Worm (Caenorhabditis elegans) whole organism, young adult: ENCODE measurements around the gene Y51H4A.1.
A peak's percentile ranks its signal among the peaks of the same experiment; 100 is the strongest.

Experiments
- B0336.3 ChIP-seq: fragments of 200-800 bp; sonication (Bioruptor generic); IDR thresholded peaks from 2 replicates; pipeline ENCODE4 v1.3.6; 2022; ENCODE audit warnings: missing genetic modification characterization, missing compliant biosample characterization
- C17E4.6 ChIP-seq: fragments of 200-800 bp; sonication (Bioruptor generic); IDR thresholded peaks from 2 replicates; pipeline ENCODE4 v1.3.6; 2022; ENCODE audit warnings: missing genetic modification reagents, missing genetic modification characterization, missing compliant biosample characterization
- D2030.7 ChIP-seq: fragments of 200-800 bp; sonication (Bioruptor generic); IDR thresholded peaks from 2 replicates; pipeline ENCODE4 v1.3.6; 2022; ENCODE audit warnings: missing genetic modification reagents, missing genetic modification characterization, missing compliant biosample characterization
- F33H1.4 ChIP-seq: fragments of 200-800 bp; sonication (Bioruptor generic); IDR thresholded peaks from 2 replicates; pipeline ENCODE4 v1.3.6; 2022; ENCODE audit warnings: missing genetic modification reagents, missing genetic modification characterization, missing compliant biosample characterization
- F49E8.2 ChIP-seq: sonication (generic microtip); optimal IDR thresholded peaks from 3 replicates; lab custom pipeline; 2017; ENCODE audit warnings: missing genetic modification characterization, mild to moderate bottlenecking, missing compliant biosample characterization, antibody characterized with exemption, moderate library complexity; ENCODE audit not compliant: insufficient read depth
- F55B11.4 ChIP-seq: sonication (generic microtip); optimal IDR thresholded peaks from 2 replicates; lab custom pipeline; 2016; ENCODE audit warnings: missing compliant biosample characterization, missing genetic modification characterization, borderline replicate concordance; ENCODE audit not compliant: insufficient read depth
- K11D2.4 ChIP-seq: fragments of 200-800 bp; sonication (Bioruptor generic); IDR thresholded peaks from 2 replicates; pipeline ENCODE4 v1.3.6; 2022; ENCODE audit warnings: missing genetic modification reagents, missing genetic modification characterization, missing compliant biosample characterization
- K12H6.12 ChIP-seq: fragments of 200-800 bp; sonication (Bioruptor generic); optimal IDR thresholded peaks from 2 replicates; lab custom pipeline; 2018; ENCODE audit warnings: mild to moderate bottlenecking, missing genetic modification characterization, missing compliant biosample characterization
- Y53F4B.3 ChIP-seq: fragments of 200-800 bp; sonication (Bioruptor generic); IDR thresholded peaks from 2 replicates; pipeline ENCODE4 v1.3.6; 2022; ENCODE audit warnings: missing genetic modification reagents, missing genetic modification characterization, missing compliant biosample characterization
- Y53G8AR.9 ChIP-seq: fragments of 200-800 bp; sonication (Bioruptor generic); conservative IDR thresholded peaks from 2 replicates; pipeline ENCODE4 v1.3.6; 2022; ENCODE audit warnings: missing genetic modification reagents, missing genetic modification characterization, missing compliant biosample characterization
- Y67H2A.10 ChIP-seq: fragments of 200-800 bp; sonication (Bioruptor generic); conservative IDR thresholded peaks from 2 replicates; pipeline ENCODE4 v1.3.6; 2022; ENCODE audit warnings: missing genetic modification reagents, missing genetic modification characterization, missing compliant biosample characterization
- Y79H2A.3 ChIP-seq: fragments of 200-800 bp; sonication (Bioruptor generic); conservative IDR thresholded peaks from 2 replicates; pipeline ENCODE4 v1.3.6; 2022; ENCODE audit warnings: missing genetic modification reagents, missing genetic modification characterization, missing compliant biosample characterization
- Y95B8A.8 ChIP-seq: fragments of 200-800 bp; sonication (Bioruptor generic); IDR thresholded peaks from 2 replicates; pipeline ENCODE4 v1.3.6; 2022; ENCODE audit warnings: missing genetic modification reagents, missing genetic modification characterization, missing compliant biosample characterization
- ZK185.1 ChIP-seq: sonication (generic microtip); optimal IDR thresholded peaks from 2 replicates; lab custom pipeline; 2016; ENCODE audit warnings: mild to moderate bottlenecking, missing genetic modification characterization, missing compliant biosample characterization; ENCODE audit not compliant: poor library complexity, severe bottlenecking
- attf-3 ChIP-seq: fragments of 200-800 bp; sonication (Bioruptor generic); conservative IDR thresholded peaks from 2 replicates; pipeline ENCODE4 v1.3.6; 2022; ENCODE audit warnings: missing genetic modification reagents, missing genetic modification characterization, missing compliant biosample characterization
- attf-5 ChIP-seq: fragments of 200-800 bp; sonication (Bioruptor generic); optimal IDR thresholded peaks from 2 replicates; lab custom pipeline; 2018; ENCODE audit warnings: mild to moderate bottlenecking, missing genetic modification characterization, missing compliant biosample characterization
- ceh-100 ChIP-seq: fragments of 200-800 bp; sonication (Bioruptor generic); IDR thresholded peaks from 2 replicates; pipeline ENCODE4 v1.3.6; 2022; ENCODE audit warnings: missing genetic modification reagents, missing genetic modification characterization, missing compliant biosample characterization
- ceh-40 ChIP-seq: fragments of 200-800 bp; sonication (Bioruptor generic); IDR thresholded peaks from 2 replicates; pipeline ENCODE4 v1.3.6; 2022; ENCODE audit warnings: missing genetic modification characterization, missing compliant biosample characterization
- chd-7 ChIP-seq: sonication (generic microtip); optimal IDR thresholded peaks from 2 replicates; lab custom pipeline; 2016; ENCODE audit warnings: mild to moderate bottlenecking, missing genetic modification characterization, moderate library complexity, missing compliant biosample characterization
- dpl-1 ChIP-seq: fragments of 150-350 bp; optimal IDR thresholded peaks from 2 replicates; lab custom pipeline; 2014; ENCODE audit warnings: missing biosample characterization, missing genetic modification reagents, missing genetic modification characterization
- egrh-3 ChIP-seq: fragments of 200-800 bp; sonication (Bioruptor generic); IDR thresholded peaks from 2 replicates; pipeline ENCODE4 v1.3.6; 2022; ENCODE audit warnings: missing genetic modification reagents, missing genetic modification characterization, missing compliant biosample characterization
- hsf-1 ChIP-seq: fragments of 200-800 bp; sonication (Bioruptor generic); IDR thresholded peaks from 2 replicates; pipeline ENCODE4 v1.3.6; 2022; ENCODE audit warnings: missing genetic modification reagents, missing genetic modification characterization, missing compliant biosample characterization
- lin-26 ChIP-seq: fragments of 200-800 bp; sonication (Bioruptor generic); IDR thresholded peaks from 2 replicates; pipeline ENCODE4 v1.3.6; 2022; ENCODE audit warnings: missing genetic modification reagents, missing genetic modification characterization, missing compliant biosample characterization
- lin-35 ChIP-seq, 3 experiments: fragments of 150-350 bp in 2 of 3; sonication (generic microtip) in 1 of 3; optimal IDR thresholded peaks; 2 replicates each; lab custom pipeline; 2014 to 2018; ENCODE audit warnings: missing biosample characterization in 3 of 3, missing genetic modification characterization in 3 of 3, missing genetic modification reagents in 3 of 3
- lin-40 ChIP-seq: sonication (generic microtip); optimal IDR thresholded peaks from 2 replicates; lab custom pipeline; 2016; ENCODE audit warnings: missing genetic modification characterization, mild to moderate bottlenecking, missing compliant biosample characterization, missing genotype, missing genetic modification reagents
- lin-54 ChIP-seq: fragments of 200-800 bp; sonication (Bioruptor generic); optimal IDR thresholded peaks from 2 replicates; lab custom pipeline; 2018; ENCODE audit warnings: mild to moderate bottlenecking, missing genetic modification characterization, missing compliant biosample characterization
- lir-1 ChIP-seq: fragments of 200-800 bp; sonication (Bioruptor generic); conservative IDR thresholded peaks from 2 replicates; pipeline ENCODE4 v1.3.6; 2022; ENCODE audit warnings: missing genetic modification reagents, missing genetic modification characterization, missing compliant biosample characterization
- lsy-27 ChIP-seq: sonication (generic microtip); optimal IDR thresholded peaks from 2 replicates; lab custom pipeline; 2017; ENCODE audit warnings: missing genetic modification characterization, mild to moderate bottlenecking, missing compliant biosample characterization, antibody characterized with exemption, missing genotype, borderline replicate concordance; ENCODE audit not compliant: insufficient read depth
- madf-3 ChIP-seq: fragments of 200-800 bp; sonication (Bioruptor generic); IDR thresholded peaks from 2 replicates; pipeline ENCODE4 v1.3.6; 2022; ENCODE audit warnings: missing genetic modification reagents, missing genetic modification characterization, missing compliant biosample characterization
- nfya-2 ChIP-seq: fragments of 200-800 bp; sonication (Bioruptor generic); IDR thresholded peaks from 2 replicates; pipeline ENCODE4 v1.3.6; 2022; ENCODE audit warnings: missing genetic modification reagents, missing genetic modification characterization, missing compliant biosample characterization
- nfyb-1 ChIP-seq: fragments of 200-800 bp; sonication (Bioruptor generic); IDR thresholded peaks from 2 replicates; pipeline ENCODE4 v1.3.6; 2022; ENCODE audit warnings: missing genetic modification reagents, missing genetic modification characterization, missing compliant biosample characterization
- nhr-179 ChIP-seq: sonication (generic microtip); optimal IDR thresholded peaks from 2 replicates; lab custom pipeline; 2016; ENCODE audit warnings: mild to moderate bottlenecking, missing genetic modification characterization, missing compliant biosample characterization
- nhr-80 ChIP-seq: sonication (generic microtip); optimal IDR thresholded peaks from 2 replicates; lab custom pipeline; 2016; ENCODE audit warnings: missing genetic modification characterization, missing compliant biosample characterization
- nhr-90 ChIP-seq: sonication (generic microtip); optimal IDR thresholded peaks from 2 replicates; lab custom pipeline; 2016; ENCODE audit warnings: missing genotype, mild to moderate bottlenecking, missing genetic modification characterization, missing compliant biosample characterization
- repo-1 ChIP-seq: sonication (generic microtip); optimal IDR thresholded peaks from 2 replicates; lab custom pipeline; 2017; ENCODE audit warnings: mild to moderate bottlenecking, missing genetic modification characterization, missing compliant biosample characterization
- rpc-1 ChIP-seq, 2 experiments: fragments of 150-350 bp in 1 of 2; sonication (generic microtip) in 1 of 2; optimal IDR thresholded peaks; 2 replicates each; lab custom pipeline; 2014 to 2018; ENCODE audit warnings: missing biosample characterization in 1 of 2, missing genetic modification characterization in 1 of 2, missing genetic modification reagents in 1 of 2, missing genotype in 1 of 2
- sdz-38 ChIP-seq: sonication (generic microtip); optimal IDR thresholded peaks from 2 replicates; lab custom pipeline; 2016; ENCODE audit warnings: missing genotype, missing genetic modification characterization, missing compliant biosample characterization
- snpc-1.1 ChIP-seq: sonication (generic microtip); optimal IDR thresholded peaks from 2 replicates; lab custom pipeline; 2017; ENCODE audit warnings: missing genetic modification characterization, mild to moderate bottlenecking, missing compliant biosample characterization, antibody characterized with exemption, moderate library complexity, missing genotype, missing genetic modification reagents; ENCODE audit not compliant: insufficient read depth
- snpc-1.3 ChIP-seq: sonication (generic microtip); optimal IDR thresholded peaks from 2 replicates; lab custom pipeline; 2017; ENCODE audit warnings: missing genetic modification characterization, mild to moderate bottlenecking, missing compliant biosample characterization, antibody characterized with exemption, moderate library complexity, missing genotype, missing genetic modification reagents; ENCODE audit not compliant: insufficient read depth
- snpc-3.4 ChIP-seq: sonication (generic microtip); optimal IDR thresholded peaks from 2 replicates; lab custom pipeline; 2017; ENCODE audit warnings: missing genetic modification characterization, mild to moderate bottlenecking, missing compliant biosample characterization, antibody characterized with exemption, moderate library complexity, missing genotype, missing genetic modification reagents
- snpc-4 ChIP-seq, 5 experiments: fragments of 150-350 bp in 1 of 5; sonication (generic microtip) in 4 of 5; optimal IDR thresholded peaks; 2 replicates each; lab custom pipeline; 2014 to 2018; ENCODE audit warnings: missing genetic modification characterization in 5 of 5, missing biosample characterization in 3 of 5, antibody characterized with exemption in 2 of 5, mild to moderate bottlenecking in 2 of 5, missing compliant biosample characterization in 2 of 5, missing genotype in 2 of 5, moderate library complexity in 2 of 5, missing genetic modification reagents in 1 of 5
- somi-1 ChIP-seq: fragments of 200-800 bp; sonication (Bioruptor generic); optimal IDR thresholded peaks from 2 replicates; lab custom pipeline; 2018; ENCODE audit warnings: mild to moderate bottlenecking, missing genetic modification characterization, missing compliant biosample characterization
- ztf-22 ChIP-seq: fragments of 200-800 bp; sonication (Bioruptor generic); optimal IDR thresholded peaks from 2 replicates; lab custom pipeline; 2018; ENCODE audit warnings: mild to moderate bottlenecking, missing genetic modification characterization, moderate library complexity, missing compliant biosample characterization
- ztf-26 ChIP-seq: sonication (generic microtip); optimal IDR thresholded peaks from 2 replicates; lab custom pipeline; 2017; ENCODE audit warnings: missing genetic modification characterization, missing compliant biosample characterization
- ztf-3 ChIP-seq: fragments of 200-800 bp; sonication (Bioruptor generic); optimal IDR thresholded peaks from 2 replicates; lab custom pipeline; 2018; ENCODE audit warnings: mild to moderate bottlenecking, missing genetic modification characterization, missing compliant biosample characterization

Gene Y51H4A.1

DNA sequence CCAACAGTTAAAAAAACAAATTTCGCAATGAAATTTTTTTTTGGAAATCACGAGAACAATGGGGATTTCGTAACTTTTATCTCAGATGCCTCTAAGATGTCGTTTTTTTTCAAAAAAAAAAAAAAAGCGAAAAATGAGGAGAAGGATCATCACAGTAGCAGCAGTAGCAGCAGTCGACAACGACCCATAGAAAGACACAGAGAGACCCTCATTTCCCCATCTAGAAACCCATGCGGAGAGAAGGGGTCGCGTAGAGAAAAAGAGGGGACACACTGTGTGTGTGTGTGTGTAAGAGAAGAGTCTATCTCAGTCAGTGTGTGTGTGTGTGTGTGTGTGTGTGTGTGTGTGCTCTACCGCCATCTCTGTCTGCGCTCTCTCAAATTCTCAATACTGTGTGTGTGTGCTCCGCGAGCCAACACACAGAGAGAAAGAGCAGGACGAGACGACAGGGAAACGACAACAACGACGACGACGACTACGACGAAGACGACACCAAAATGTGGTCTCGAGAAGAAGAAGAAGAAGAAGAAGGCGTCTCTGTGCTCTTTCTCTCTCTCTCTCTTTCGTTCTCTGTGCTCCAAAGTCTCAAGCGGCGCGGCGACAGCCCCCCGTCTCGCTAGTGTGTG, 14.4 kb upstream of the Y51H4A.1 start (continued):
- TF ChIP-seq snpc-4 (GFP tag; optimal IDR thresholded peaks at IDR 0.05; lab: Kevin White, UChicago) = no peak
- TF ChIP-seq snpc-4 (tag; optimal IDR thresholded peaks at IDR 0.05; lab: Kevin White, UChicago) = peak in 1 of 4 experiments; percentile 3
- TF ChIP-seq snpc-1.3 = no peak
- TF ChIP-seq ztf-3 (GFP tag; lab: Kevin White, UChicago) = peak; percentile 78
- TF ChIP-seq dpl-1 (GFP tag; lab: Kevin White, UChicago) = no peak
- TF ChIP-seq snpc-3.4 (tag; lab: Kevin White, UChicago) = no peak
- TF ChIP-seq sdz-38 = no peak
- no peak for TF ChIP-seq nfya-2
- peak; percentile 8 for TF ChIP-seq nhr-90 (tag; lab: Kevin White, UChicago)
- peak; percentile 55 for TF ChIP-seq ZK185.1
- TF ChIP-seq attf-3 (GFP tag; lab: Robert Waterston, UW) = no peak
- TF ChIP-seq F55B11.4 = no peak
- no peak for TF ChIP-seq nhr-179 (tag; lab: Kevin White, UChicago)
- TF ChIP-seq C17E4.6 (GFP tag; lab: Robert Waterston, UW) = no peak
- TF ChIP-seq lin-35 (GFP tag; optimal IDR thresholded peaks at IDR 0.05; lab: Kevin White, UChicago) = peak in 1 of 3 experiments; percentile 64
- no peak for TF ChIP-seq snpc-1.1 (tag; lab: Kevin White, UChicago)
- TF ChIP-seq hsf-1 (GFP tag; lab: Robert Waterston, UW) = no peak
- TF ChIP-seq F33H1.4 (GFP tag; lab: Robert Waterston, UW) = no peak
- TF ChIP-seq Y67H2A.10 = no peak
- TF ChIP-seq lir-1 = peak; percentile 76; the same call in 1 of the 2 replicates
- peak; percentile 31; the same call in 1 of the 2 replicates for TF ChIP-seq egrh-3 (GFP tag; lab: Robert Waterston, UW)
- no peak for TF ChIP-seq ceh-40 (GFP tag; lab: Robert Waterston, UW)
- TF ChIP-seq D2030.7 = no peak
- TF ChIP-seq nfyb-1 (GFP tag; lab: Robert Waterston, UW) = peak; percentile 48; the same call in 1 of the 2 replicates
- TF ChIP-seq lsy-27 (tag; lab: Kevin White, UChicago) = no peak
- TF ChIP-seq ztf-22 (GFP tag; lab: Kevin White, UChicago) = no peak
- no peak for TF ChIP-seq F49E8.2 (tag; lab: Kevin White, UChicago)
- peak; percentile 41 for TF ChIP-seq chd-7 (tag; lab: Kevin White, UChicago)
- TF ChIP-seq lin-26 (GFP tag; lab: Robert Waterston, UW) = peak; percentile 92
- no peak for TF ChIP-seq Y79H2A.3 (GFP tag; lab: Robert Waterston, UW)
- TF ChIP-seq madf-3 (GFP tag; lab: Robert Waterston, UW) = no peak
- no peak for TF ChIP-seq somi-1 (GFP tag; lab: Kevin White, UChicago)
- peak; percentile 52 for TF ChIP-seq repo-1 (tag; lab: Kevin White, UChicago)
- TF ChIP-seq Y53G8AR.9 (GFP tag; lab: Robert Waterston, UW) = 0 out of 2 replicates have a peak, but pooled peaks have one; percentile 26
- peak; percentile 15 for TF ChIP-seq lin-54 (GFP tag; lab: Kevin White, UChicago)
- peak; percentile 82 for TF ChIP-seq K12H6.12
- peak; percentile 64 for TF ChIP-seq ztf-26 (tag; lab: Kevin White, UChicago)
- TF ChIP-seq B0336.3 = no peak; the same call in 1 of the 2 replicates
- no peak for TF ChIP-seq Y95B8A.8
- 0 out of 2 replicates have a peak, but pooled peaks have one; percentile 43 for TF ChIP-seq K11D2.4 (GFP tag; lab: Robert Waterston, UW)
- no peak for TF ChIP-seq Y53F4B.3 (GFP tag; lab: Robert Waterston, UW)
- peak; percentile 72 for TF ChIP-seq lin-40
- no peak for TF ChIP-seq ceh-100
- peak; percentile 67 for TF ChIP-seq attf-5
- TF ChIP-seq rpc-1 (optimal IDR thresholded peaks at IDR 0.05; lab: Kevin White, UChicago) = no peak
- TF ChIP-seq rpc-1 (tag; optimal IDR thresholded peaks at IDR 0.05; lab: Kevin White, UChicago) = no peak
- TF ChIP-seq nhr-80 (tag; lab: Kevin White, UChicago) = peak; percentile 51
